Worm (Caenorhabditis elegans) whole organism, early embryonic: Measurements from ENCODE around the gene trxr-1.

Experiments
- B0310.2 ChIP-seq: sonication (generic microtip); optimal IDR thresholded peaks from 2 replicates; lab custom pipeline; 2016; ENCODE audit warnings: mild to moderate bottlenecking, missing genetic modification characterization, missing compliant biosample characterization
- aly-1 ChIP-seq: sonication (generic microtip); optimal IDR thresholded peaks from 2 replicates; lab custom pipeline; 2016; ENCODE audit warnings: missing genetic modification characterization, missing compliant biosample characterization
- ama-1 ChIP-seq: fragments of 150-350 bp; optimal IDR thresholded peaks from 2 replicates; lab custom pipeline; 2014
- ceh-36 ChIP-seq: sonication (generic microtip); optimal IDR thresholded peaks from 2 replicates; lab custom pipeline; 2016; ENCODE audit warnings: missing genetic modification characterization, inconsistent platforms, missing compliant biosample characterization
- ets-7 ChIP-seq: sonication (generic microtip); optimal IDR thresholded peaks from 2 replicates; lab custom pipeline; 2016; ENCODE audit warnings: missing genotype, missing genetic modification characterization, missing compliant biosample characterization
- hmbx-1 ChIP-seq: sonication (generic microtip); optimal IDR thresholded peaks from 2 replicates; lab custom pipeline; 2016; ENCODE audit warnings: mild to moderate bottlenecking, missing genetic modification characterization, missing compliant biosample characterization
- hmg-4 ChIP-seq: fragments of 200-800 bp; sonication (Bioruptor generic); optimal IDR thresholded peaks from 2 replicates; lab custom pipeline; 2018; ENCODE audit warnings: mild to moderate bottlenecking, missing genetic modification characterization, missing compliant biosample characterization
- pes-1 ChIP-seq: fragments of 200-800 bp; sonication (Bioruptor generic); IDR thresholded peaks from 2 replicates; pipeline ENCODE4 v1.3.6; 2022; ENCODE audit warnings: missing genetic modification reagents, missing genetic modification characterization, missing compliant biosample characterization
- sea-1 ChIP-seq: fragments of 200-800 bp; sonication (Bioruptor generic); conservative IDR thresholded peaks from 2 replicates; pipeline ENCODE4 v1.3.6; 2022; ENCODE audit warnings: missing genetic modification characterization, missing compliant biosample characterization
- tbx-11 ChIP-seq: fragments of 200-800 bp; sonication (Bioruptor generic); IDR thresholded peaks from 2 replicates; pipeline ENCODE4 v1.3.6; 2022; ENCODE audit warnings: missing genetic modification characterization, missing compliant biosample characterization
- tbx-37 ChIP-seq: fragments of 200-800 bp; sonication (Bioruptor generic); conservative IDR thresholded peaks from 2 replicates; pipeline ENCODE4 v1.3.6; 2022; ENCODE audit warnings: missing genetic modification reagents, missing genetic modification characterization, missing compliant biosample characterization
- tra-4 ChIP-seq: sonication (generic microtip); optimal IDR thresholded peaks from 2 replicates; lab custom pipeline; 2017; ENCODE audit warnings: missing genetic modification characterization, missing compliant biosample characterization

DNA sequence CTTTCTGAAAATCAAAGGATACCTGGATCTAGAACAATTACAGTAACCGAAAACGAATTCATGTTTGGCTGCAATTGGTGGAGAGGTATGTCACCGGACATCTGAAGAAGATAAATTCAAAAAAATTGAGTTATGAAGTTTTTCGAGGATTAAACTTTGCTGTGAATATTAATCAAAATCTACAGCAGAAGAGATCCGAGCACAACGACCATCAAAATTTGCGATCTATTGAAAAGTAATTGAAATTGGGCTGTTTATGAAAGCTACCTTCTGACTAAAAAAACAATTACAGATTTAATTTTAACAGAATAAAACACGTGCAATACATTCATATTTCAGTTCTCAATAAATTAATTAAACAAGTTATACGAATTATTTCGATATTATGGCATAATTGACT is 20.7 kb downstream of the trxr-1 start, which contains the start of gene C06G3.8:
- TF ChIP-seq sea-1 (GFP tag; lab: Robert Waterston, UW) (no peak), pes-1 (GFP tag; lab: Robert Waterston, UW) (no peak), ama-1 (lab: Kevin White, UChicago) (no peak), hmg-4 (GFP tag; lab: Kevin White, UChicago) (no peak), aly-1 (tag; lab: Kevin White, UChicago) (no peak), ets-7 (tag; lab: Kevin White, UChicago) (no peak), B0310.2 (tag; lab: Kevin White, UChicago) (no peak), hmbx-1 (no peak), tbx-11 (GFP tag; lab: Robert Waterston, UW) (no peak), tbx-37 (no peak), tra-4 (tag; lab: Kevin White, UChicago) (no peak), ceh-36 (tag; lab: Kevin White, UChicago) (no peak)
